Worm (Caenorhabditis elegans) whole organism, midembryonic: ENCODE measurements around the gene srx-4.

Experiments used
- klf-2 ChIP-seq: fragments of 200-800 bp; sonication (Bioruptor generic); conservative IDR thresholded peaks from 2 replicates; pipeline ENCODE4 v1.3.6; 2022; ENCODE audit warnings: missing genetic modification reagents, missing genetic modification characterization, missing compliant biosample characterization
- med-1 ChIP-seq: sonication (generic microtip); optimal IDR thresholded peaks from 2 replicates; lab custom pipeline; 2017; ENCODE audit warnings: missing genetic modification characterization, mild to moderate bottlenecking, missing compliant biosample characterization, antibody characterized with exemption, missing genetic modification reagents; ENCODE audit not compliant: insufficient read depth

DNA sequence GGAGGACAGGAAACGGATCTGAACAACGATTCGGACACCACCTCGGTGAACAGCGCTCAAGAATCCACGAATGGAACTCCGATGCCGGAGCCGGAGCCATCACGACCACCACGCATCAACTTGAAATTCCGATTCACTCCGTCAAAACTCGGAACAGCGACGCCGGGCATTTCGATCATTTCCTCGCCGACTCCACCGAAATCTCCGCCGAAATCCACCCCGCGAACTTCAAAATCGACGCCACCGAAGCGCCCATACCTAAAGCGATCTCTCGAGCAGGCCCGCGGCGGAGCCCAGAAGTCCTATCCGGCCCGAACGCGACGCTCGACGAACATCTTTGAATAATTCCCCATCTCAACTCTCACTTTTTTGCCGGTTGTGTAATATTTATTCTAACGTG is 3.0 kb downstream of the srx-4 start:
- TF ChIP-seq med-1 (GFP tag; lab: Kevin White, UChicago): no peak
- TF ChIP-seq klf-2 (GFP tag; lab: Robert Waterston, UW): no peak
